Fruit fly (Drosophila melanogaster) whole organism, embryonic: ENCODE measurements around the gene Hr96.

Experiments used
- Blimp-1 ChIP-seq: fragments of 200-800 bp; sonication (Bioruptor generic); optimal IDR thresholded peaks from 3 replicates; lab custom pipeline; 2018; ENCODE audit warnings: missing biosample characterization, missing genetic modification characterization, mild to moderate bottlenecking, moderate library complexity, missing genetic modification reagents
- CG10274 ChIP-seq: fragments of 200-800 bp; sonication (Bioruptor generic); optimal IDR thresholded peaks from 3 replicates; lab custom pipeline; 2017; ENCODE audit warnings: missing biosample characterization, mild to moderate bottlenecking, missing genetic modification characterization
- CG11695 ChIP-seq: fragments of 200-800 bp; sonication (Bioruptor generic); IDR thresholded peaks from 3 replicates; pipeline ENCODE4 v1.3.6; 2022; ENCODE audit warnings: missing biosample characterization, missing genetic modification characterization
- CG12071 ChIP-seq: fragments of 200-800 bp; sonication (Bioruptor generic); optimal IDR thresholded peaks from 3 replicates; lab custom pipeline; 2018; ENCODE audit warnings: missing biosample characterization, mild to moderate bottlenecking, missing genetic modification characterization
- CG12769 ChIP-seq: fragments of 200-800 bp; sonication (Bioruptor generic); optimal IDR thresholded peaks from 2 replicates; lab custom pipeline; 2019; ENCODE audit warnings: missing biosample characterization, mild to moderate bottlenecking, missing genetic modification characterization, moderate library complexity
- CG15269 ChIP-seq: fragments of 200-800 bp; sonication (Bioruptor generic); optimal IDR thresholded peaks from 2 replicates; lab custom pipeline; 2018; ENCODE audit warnings: missing biosample characterization, mild to moderate bottlenecking, missing genetic modification characterization, moderate library complexity
- CG1602 ChIP-seq: fragments of 200-800 bp; sonication (Bioruptor generic); optimal IDR thresholded peaks from 3 replicates; lab custom pipeline; 2016; ENCODE audit warnings: missing biosample characterization, missing genetic modification characterization
- CG2116 ChIP-seq: fragments of 200-800 bp; sonication (Bioruptor generic); optimal IDR thresholded peaks from 3 replicates; lab custom pipeline; 2018; ENCODE audit warnings: missing biosample characterization, mild to moderate bottlenecking, missing genetic modification characterization
- CG2712 ChIP-seq: fragments of 200-800 bp; optimal IDR thresholded peaks from 3 replicates; lab custom pipeline; 2019; ENCODE audit warnings: missing biosample characterization, mild to moderate bottlenecking, missing genetic modification characterization, moderate library complexity
- CG2875 ChIP-seq: fragments of 200-800 bp; sonication (Bioruptor generic); optimal IDR thresholded peaks from 2 replicates; lab custom pipeline; 2017; ENCODE audit warnings: missing biosample characterization, mild to moderate bottlenecking, missing genetic modification characterization, missing genetic modification reagents
- CG3838 ChIP-seq: fragments of 200-800 bp; sonication (Bioruptor generic); optimal IDR thresholded peaks from 3 replicates; lab custom pipeline; 2016; ENCODE audit warnings: missing biosample characterization, missing genetic modification characterization
- CG4424 ChIP-seq: fragments of 200-800 bp; sonication (Bioruptor generic); optimal IDR thresholded peaks from 3 replicates; lab custom pipeline; 2016; ENCODE audit warnings: missing biosample characterization, missing genetic modification characterization
- CG6254 ChIP-seq: fragments of 200-800 bp; sonication (Bioruptor generic); optimal IDR thresholded peaks from 3 replicates; lab custom pipeline; 2017; ENCODE audit warnings: mild to moderate bottlenecking, missing biosample characterization, missing genetic modification reagents, missing genetic modification characterization
- CG6765 ChIP-seq: fragments of 200-800 bp; sonication (Bioruptor generic); optimal IDR thresholded peaks from 3 replicates; lab custom pipeline; 2017; ENCODE audit warnings: missing biosample characterization, mild to moderate bottlenecking, missing genetic modification characterization
- CG6791 ChIP-seq: fragments of 200-800 bp; sonication (Bioruptor generic); IDR thresholded peaks from 3 replicates; pipeline ENCODE4 v1.3.6; 2022; ENCODE audit warnings: missing biosample characterization, missing genetic modification characterization; ENCODE audit not compliant: partially characterized antibody
- CG7357 ChIP-seq: fragments of 200-800 bp; sonication (Bioruptor generic); IDR thresholded peaks from 3 replicates; pipeline ENCODE4 v1.3.6; 2022; ENCODE audit warnings: missing biosample characterization, missing genetic modification characterization
- CG8924 ChIP-seq: fragments of 200-800 bp; optimal IDR thresholded peaks from 3 replicates; lab custom pipeline; 2019; ENCODE audit warnings: missing biosample characterization, mild to moderate bottlenecking, missing genetic modification characterization, moderate library complexity
- ERR ChIP-seq: fragments of 200-800 bp; sonication (Bioruptor generic); optimal IDR thresholded peaks from 2 replicates; lab custom pipeline; 2016; ENCODE audit warnings: missing biosample characterization, missing genetic modification characterization
- Eip74EF ChIP-seq, 2 experiments: fragments of 200-800 bp in 1 of 2; fragments of >200 bp in 1 of 2; sonication (Bioruptor generic) in 1 of 2; optimal IDR thresholded peaks; 2 replicates each; lab custom pipeline; 2017 to 2019; ENCODE audit warnings: missing biosample characterization in 2 of 2, missing genetic modification characterization in 2 of 2, mild to moderate bottlenecking in 1 of 2, moderate library complexity in 1 of 2
- HHEX ChIP-seq: fragments of 200-800 bp; sonication (Bioruptor generic); optimal IDR thresholded peaks from 3 replicates; lab custom pipeline; 2017; ENCODE audit warnings: missing biosample characterization, mild to moderate bottlenecking, missing genetic modification characterization, missing genetic modification reagents
- Jarid2 ChIP-seq: fragments of 200-800 bp; sonication (Bioruptor generic); optimal IDR thresholded peaks from 3 replicates; lab custom pipeline; 2017; ENCODE audit warnings: mild to moderate bottlenecking, missing biosample characterization, missing genetic modification reagents, missing genetic modification characterization
- Mes4 ChIP-seq: fragments of 200-800 bp; sonication (Bioruptor generic); optimal IDR thresholded peaks from 2 replicates; lab custom pipeline; 2016; ENCODE audit warnings: missing biosample characterization, missing genetic modification characterization
- Neu2 ChIP-seq: fragments of 200-800 bp; sonication (Bioruptor generic); optimal IDR thresholded peaks from 3 replicates; lab custom pipeline; 2016; ENCODE audit warnings: missing biosample characterization, missing genetic modification characterization, borderline replicate concordance
- Opbp ChIP-seq: fragments of 200-800 bp; sonication (Bioruptor generic); IDR thresholded peaks from 3 replicates; pipeline ENCODE4 v1.3.6; 2022; ENCODE audit warnings: missing biosample characterization, missing genetic modification characterization; ENCODE audit not compliant: partially characterized antibody
- Pdp1 ChIP-seq, 2 experiments: fragments of 200-800 bp; sonication (Bioruptor generic); optimal IDR thresholded peaks; 3 replicates each; lab custom pipeline; 2016; ENCODE audit warnings: missing biosample characterization in 2 of 2, missing genetic modification characterization in 2 of 2, mild to moderate bottlenecking in 1 of 2, moderate library complexity in 1 of 2
- Poxn ChIP-seq: fragments of 200-800 bp; sonication (Bioruptor generic); IDR thresholded peaks from 2 replicates; pipeline ENCODE4 v1.3.6; 2022; ENCODE audit warnings: missing biosample characterization, missing genetic modification characterization
- Side ChIP-seq: fragments of 200-800 bp; sonication (Bioruptor generic); optimal IDR thresholded peaks from 2 replicates; lab custom pipeline; 2016; ENCODE audit warnings: missing biosample characterization, missing genetic modification characterization
- Sox102F ChIP-seq: fragments of 200-800 bp; sonication (Bioruptor generic); optimal IDR thresholded peaks from 2 replicates; lab custom pipeline; 2018; ENCODE audit warnings: missing biosample characterization, mild to moderate bottlenecking, missing genetic modification characterization, moderate library complexity
- abd-A ChIP-seq: fragments of 200-800 bp; sonication (Bioruptor generic); optimal IDR thresholded peaks from 3 replicates; lab custom pipeline; 2019; ENCODE audit warnings: missing biosample characterization, mild to moderate bottlenecking, missing genetic modification characterization, moderate library complexity
- az2 ChIP-seq: fragments of 200-800 bp; sonication (Bioruptor generic); optimal IDR thresholded peaks from 3 replicates; lab custom pipeline; 2016; ENCODE audit warnings: missing biosample characterization, missing genetic modification characterization
- bsh ChIP-seq, 2 experiments: fragments of 200-800 bp; sonication (Bioruptor generic); optimal IDR thresholded peaks; 2 replicates each; lab custom pipeline; 2017 to 2018; ENCODE audit warnings: mild to moderate bottlenecking in 2 of 2, missing biosample characterization in 2 of 2, missing genetic modification characterization in 2 of 2, moderate library complexity in 1 of 2
- cg ChIP-seq: fragments of 200-800 bp; sonication (Bioruptor generic); optimal IDR thresholded peaks from 3 replicates; lab custom pipeline; 2019; ENCODE audit warnings: missing biosample characterization, mild to moderate bottlenecking, missing genetic modification characterization, moderate library complexity
- chinmo ChIP-seq: fragments of 200-800 bp; sonication (Bioruptor generic); IDR thresholded peaks from 4 replicates; pipeline ENCODE4 v1.3.6; 2022; ENCODE audit warnings: missing biosample characterization, missing genetic modification characterization; ENCODE audit not compliant: partially characterized antibody
- ci ChIP-seq: fragments of 200-800 bp; sonication (Bioruptor generic); IDR thresholded peaks from 3 replicates; pipeline ENCODE4 v1.3.6; 2022; ENCODE audit warnings: missing biosample characterization, missing genetic modification characterization
- corto ChIP-seq: fragments of 200-800 bp; sonication (Bioruptor generic); optimal IDR thresholded peaks from 2 replicates; lab custom pipeline; 2016; ENCODE audit warnings: missing biosample characterization, mild to moderate bottlenecking, missing genetic modification characterization, moderate library complexity
- cwo ChIP-seq: fragments of 200-800 bp; sonication (Bioruptor generic); optimal IDR thresholded peaks from 3 replicates; lab custom pipeline; 2017; ENCODE audit warnings: missing biosample characterization, missing genetic modification characterization, mild to moderate bottlenecking, moderate library complexity, missing genetic modification reagents
- dati ChIP-seq: fragments of 200-800 bp; sonication (Bioruptor generic); IDR thresholded peaks from 2 replicates; pipeline ENCODE4 v1.3.6; 2022; ENCODE audit warnings: missing biosample characterization, missing genetic modification characterization
- ems ChIP-seq: fragments of 200-800 bp; sonication (Bioruptor generic); optimal IDR thresholded peaks from 3 replicates; lab custom pipeline; 2016; ENCODE audit warnings: missing biosample characterization, missing genetic modification characterization
- insv ChIP-seq, 2 experiments: fragments of 200-800 bp; sonication (Bioruptor generic); optimal IDR thresholded peaks; 3 replicates each; lab custom pipeline; 2016 to 2018; ENCODE audit warnings: missing biosample characterization in 2 of 2, missing genetic modification characterization in 2 of 2
- ken ChIP-seq: fragments of 200-800 bp; sonication (Bioruptor generic); IDR thresholded peaks from 3 replicates; pipeline ENCODE4 v1.3.6; 2022; ENCODE audit warnings: missing biosample characterization, missing genetic modification characterization
- nom ChIP-seq: fragments of 200-800 bp; sonication (Bioruptor generic); optimal IDR thresholded peaks from 2 replicates; lab custom pipeline; 2017; ENCODE audit warnings: missing biosample characterization, missing genetic modification characterization, mild to moderate bottlenecking, moderate library complexity, missing genetic modification reagents
- pb ChIP-seq: fragments of 200-800 bp; sonication (Bioruptor generic); optimal IDR thresholded peaks from 3 replicates; lab custom pipeline; 2016; ENCODE audit warnings: missing biosample characterization, missing genetic modification characterization
- sd ChIP-seq: fragments of 200-800 bp; sonication (Bioruptor generic); optimal IDR thresholded peaks from 3 replicates; lab custom pipeline; 2018; ENCODE audit warnings: missing biosample characterization, mild to moderate bottlenecking, missing genetic modification characterization, moderate library complexity
- ssp ChIP-seq: fragments of 200-800 bp; sonication (Bioruptor generic); IDR thresholded peaks from 2 replicates; pipeline ENCODE4 v1.3.6; 2022; ENCODE audit warnings: missing biosample characterization, missing genetic modification characterization
- tll ChIP-seq, 2 experiments: fragments of 200-800 bp in 1 of 2; fragments of >200 bp in 1 of 2; sonication (Bioruptor generic) in 1 of 2; optimal IDR thresholded peaks; 2 replicates each; lab custom pipeline; 2017 to 2019; ENCODE audit warnings: missing biosample characterization in 2 of 2, missing genetic modification characterization in 2 of 2, mild to moderate bottlenecking in 1 of 2, moderate library complexity in 1 of 2
- vvl ChIP-seq: fragments of 200-800 bp; sonication (Bioruptor generic); IDR thresholded peaks from 2 replicates; pipeline ENCODE4 v1.3.6; 2022; ENCODE audit warnings: missing biosample characterization, missing genetic modification characterization

Gene Hr96

DNA sequence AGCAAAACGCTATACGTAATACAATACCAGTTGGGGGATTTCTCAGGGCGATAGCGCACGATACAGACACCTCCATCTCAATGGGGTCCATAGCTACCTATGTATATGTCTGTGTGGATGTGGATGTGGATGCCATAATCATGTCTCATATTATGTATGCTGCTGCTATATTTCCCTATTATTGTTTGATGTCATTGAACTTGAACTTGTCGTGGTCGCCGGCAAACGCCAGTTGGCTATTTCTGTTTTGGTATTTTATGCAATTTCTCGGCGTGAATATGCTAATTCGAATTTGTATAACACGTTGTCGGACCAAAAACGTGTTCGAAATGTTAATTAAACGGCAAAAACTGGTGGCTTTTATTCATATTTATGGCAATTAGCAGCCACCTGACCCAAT, 19.3 kb upstream of the Hr96 start:
- TF ChIP-seq cg (GFP tag; lab: Kevin White, UChicago) (peak; percentile 3), az2 (GFP tag; lab: Kevin White, UChicago) (no peak), CG15269 (tag; lab: Kevin White, UChicago) (peak; percentile 38), sd (peak; percentile 81), dati (GFP tag; lab: Robert Waterston, UW) (no peak), Sox102F (GFP tag; lab: Kevin White, UChicago) (peak; percentile 1), CG1602 (GFP tag; lab: Kevin White, UChicago) (no peak), chinmo (peak; percentile 90; the same call in 2 of the 4 replicates), vvl (GFP tag; lab: Robert Waterston, UW) (peak; percentile 80), cwo (GFP tag; lab: Kevin White, UChicago) (peak; percentile 55), Eip74EF (GFP tag; optimal IDR thresholded peaks at IDR 0.05; lab: Kevin White, UChicago) (peak in 1 of 2 experiments; percentile 75), abd-A (tag; lab: Kevin White, UChicago) (peak; percentile 73), Pdp1 (GFP tag; optimal IDR thresholded peaks at IDR 0.05; lab: Kevin White, UChicago) (peak in 1 of 2 experiments; percentile 64), CG12769 (tag; lab: Kevin White, UChicago) (peak; percentile 59)

DNA sequence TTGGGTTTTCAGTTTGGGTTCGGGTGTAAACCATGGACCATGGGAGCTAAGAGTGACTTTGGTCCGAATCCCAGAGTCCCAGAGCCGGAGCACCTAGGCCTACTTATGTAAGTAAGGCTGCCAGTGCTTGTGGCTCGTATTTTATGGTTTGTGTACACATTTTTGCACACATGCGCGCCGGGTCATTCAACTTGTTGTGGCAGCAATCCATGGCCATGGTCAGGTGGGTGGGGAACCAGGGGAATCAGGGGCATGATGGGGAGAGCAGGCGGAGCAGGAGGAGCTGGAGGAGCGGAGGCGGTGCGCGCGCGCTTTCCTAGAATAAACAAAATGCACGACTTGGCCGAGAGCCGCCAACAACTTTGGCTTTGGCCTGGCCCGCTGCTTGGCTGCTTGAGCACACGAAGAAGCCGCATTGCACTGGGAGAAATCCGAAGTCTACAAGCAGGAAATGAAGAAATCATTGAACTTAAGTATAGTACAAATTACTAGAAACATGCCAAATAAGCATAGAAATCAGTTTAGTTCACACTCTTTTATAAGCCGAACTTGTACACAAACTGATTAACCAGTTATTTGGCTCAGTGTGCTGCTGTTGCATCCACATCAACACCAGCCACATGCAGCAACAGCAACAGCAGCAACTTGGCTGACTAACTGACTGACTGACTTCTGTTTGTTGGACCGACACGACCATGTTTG, 15.1 kb upstream of the Hr96 start:
- TF ChIP-seq CG6765 (no peak), Blimp-1 (GFP tag; lab: Kevin White, UChicago) (peak; percentile 13), Eip74EF (GFP tag; optimal IDR thresholded peaks at IDR 0.05; lab: Kevin White, UChicago) (no peak), ken (no peak), CG6254 (no peak), CG1602 (GFP tag; lab: Kevin White, UChicago) (no peak), pb (GFP tag; lab: Kevin White, UChicago) (no peak), corto (GFP tag; lab: Kevin White, UChicago) (no peak), Side (GFP tag; lab: Kevin White, UChicago) (no peak), CG3838 (GFP tag; lab: Kevin White, UChicago) (no peak), insv (GFP tag; optimal IDR thresholded peaks at IDR 0.05; lab: Kevin White, UChicago) (no peak), CG12071 (GFP tag; lab: Kevin White, UChicago) (no peak), Poxn (GFP tag; lab: Robert Waterston, UW) (no peak), CG6791 (GFP tag; lab: Robert Waterston, UW) (no peak), Neu2 (GFP tag; lab: Kevin White, UChicago) (no peak), CG2116 (GFP tag; lab: Kevin White, UChicago) (no peak), tll (GFP tag; optimal IDR thresholded peaks at IDR 0.05; lab: Kevin White, UChicago) (no peak), HHEX (GFP tag; lab: Kevin White, UChicago) (no peak), Opbp (GFP tag; lab: Robert Waterston, UW) (no peak), ERR (GFP tag; lab: Kevin White, UChicago) (no peak), CG4424 (GFP tag; lab: Kevin White, UChicago) (no peak), Mes4 (GFP tag; lab: Kevin White, UChicago) (no peak), ci (GFP tag; lab: Robert Waterston, UW) (peak; percentile 29; the same call in 1 of the 3 replicates), CG2712 (tag; lab: Kevin White, UChicago) (no peak), CG2875 (GFP tag; lab: Kevin White, UChicago) (no peak), Pdp1 (GFP tag; optimal IDR thresholded peaks at IDR 0.05; lab: Kevin White, UChicago) (no peak), ssp (no peak), CG7357 (no peak), CG10274 (GFP tag; lab: Kevin White, UChicago) (no peak), bsh (GFP tag; optimal IDR thresholded peaks at IDR 0.05; lab: Kevin White, UChicago) (peak; percentile 38 to 83), Jarid2 (GFP tag; lab: Kevin White, UChicago) (no peak), ems (GFP tag; lab: Kevin White, UChicago) (no peak), CG8924 (tag; lab: Kevin White, UChicago) (no peak), CG11695 (no peak), nom (GFP tag; lab: Kevin White, UChicago) (peak; percentile 80)
